Worm (Caenorhabditis elegans) whole organism, late embryonic: ENCODE results near the gene cho-1.

Experiments used
- C38D4.7 ChIP-seq: fragments of 200-800 bp; sonication (Bioruptor generic); optimal IDR thresholded peaks from 2 replicates; lab custom pipeline; 2018; ENCODE audit warnings: mild to moderate bottlenecking, missing genetic modification characterization, moderate library complexity, missing compliant biosample characterization
- F13H6.1 ChIP-seq: sonication (generic microtip); optimal IDR thresholded peaks from 2 replicates; lab custom pipeline; 2016; ENCODE audit warnings: missing genetic modification characterization, missing compliant biosample characterization
- K02D7.2 ChIP-seq: sonication (generic microtip); optimal IDR thresholded peaks from 2 replicates; lab custom pipeline; 2017; ENCODE audit warnings: mild to moderate bottlenecking, missing genetic modification characterization, missing compliant biosample characterization
- K09A11.1 ChIP-seq: sonication (generic microtip); optimal IDR thresholded peaks from 2 replicates; lab custom pipeline; 2017; ENCODE audit warnings: antibody characterized with exemption, mild to moderate bottlenecking, missing genetic modification characterization, missing compliant biosample characterization; ENCODE audit not compliant: insufficient read depth
- Y22D7AL.16 ChIP-seq: sonication (generic microtip); optimal IDR thresholded peaks from 2 replicates; lab custom pipeline; 2016; ENCODE audit warnings: missing genetic modification characterization, missing compliant biosample characterization
- ceh-14 ChIP-seq: sonication (generic microtip); optimal IDR thresholded peaks from 2 replicates; lab custom pipeline; 2016; ENCODE audit warnings: missing genotype, missing genetic modification characterization, missing compliant biosample characterization
- ceh-18 ChIP-seq: sonication (generic microtip); optimal IDR thresholded peaks from 2 replicates; lab custom pipeline; 2016; ENCODE audit warnings: missing genetic modification characterization, missing compliant biosample characterization
- ceh-24 ChIP-seq: sonication (generic microtip); optimal IDR thresholded peaks from 2 replicates; lab custom pipeline; 2016; ENCODE audit warnings: mild to moderate bottlenecking, missing genetic modification characterization, missing compliant biosample characterization
- ceh-31 ChIP-seq: sonication (generic microtip); optimal IDR thresholded peaks from 2 replicates; lab custom pipeline; 2016; ENCODE audit warnings: missing genetic modification characterization, missing compliant biosample characterization
- ceh-48 ChIP-seq: sonication (generic microtip); optimal IDR thresholded peaks from 2 replicates; lab custom pipeline; 2016; ENCODE audit warnings: missing genetic modification characterization, inconsistent platforms, missing compliant biosample characterization
- ceh-6 ChIP-seq: fragments of 200-800 bp; sonication (Bioruptor generic); optimal IDR thresholded peaks from 2 replicates; lab custom pipeline; 2018; ENCODE audit warnings: mild to moderate bottlenecking, missing genetic modification characterization, missing compliant biosample characterization
- che-1 ChIP-seq: sonication (generic microtip); optimal IDR thresholded peaks from 2 replicates; lab custom pipeline; 2016; ENCODE audit warnings: mild to moderate bottlenecking, missing genetic modification characterization, missing compliant biosample characterization
- elt-2 ChIP-seq: sonication (generic microtip); optimal IDR thresholded peaks from 2 replicates; lab custom pipeline; 2016; ENCODE audit warnings: missing genetic modification reagents, missing genetic modification characterization, missing compliant biosample characterization
- eyg-1 ChIP-seq: sonication (generic microtip); optimal IDR thresholded peaks from 2 replicates; lab custom pipeline; 2016; ENCODE audit warnings: missing genotype, missing genetic modification characterization, missing compliant biosample characterization
- fax-1 ChIP-seq: sonication (generic microtip); optimal IDR thresholded peaks from 2 replicates; lab custom pipeline; 2016; ENCODE audit warnings: missing genotype, missing genetic modification characterization, missing compliant biosample characterization
- fkh-10 ChIP-seq: fragments of 150-350 bp; optimal IDR thresholded peaks from 2 replicates; lab custom pipeline; 2014; ENCODE audit warnings: missing biosample characterization, missing genetic modification reagents, missing genetic modification characterization
- gmeb-2 ChIP-seq: sonication (generic microtip); optimal IDR thresholded peaks from 2 replicates; lab custom pipeline; 2016; ENCODE audit warnings: missing genetic modification characterization, inconsistent platforms, missing compliant biosample characterization
- hlh-13 ChIP-seq: fragments of 200-800 bp; sonication (Bioruptor generic); optimal IDR thresholded peaks from 2 replicates; lab custom pipeline; 2018; ENCODE audit warnings: mild to moderate bottlenecking, missing genetic modification characterization, missing compliant biosample characterization
- hlh-30 ChIP-seq: sonication (generic microtip); optimal IDR thresholded peaks from 2 replicates; lab custom pipeline; 2017; ENCODE audit warnings: antibody characterized with exemption, missing genetic modification characterization, missing compliant biosample characterization; ENCODE audit not compliant: insufficient read depth
- lim-6 ChIP-seq: sonication (generic microtip); optimal IDR thresholded peaks from 2 replicates; lab custom pipeline; 2016; ENCODE audit warnings: missing genetic modification characterization, missing compliant biosample characterization
- lin-11 ChIP-seq: fragments of 200-800 bp; sonication (Bioruptor generic); optimal IDR thresholded peaks from 2 replicates; lab custom pipeline; 2018; ENCODE audit warnings: mild to moderate bottlenecking, missing genetic modification characterization, missing compliant biosample characterization
- mec-3 ChIP-seq: sonication (generic microtip); optimal IDR thresholded peaks from 2 replicates; lab custom pipeline; 2016; ENCODE audit warnings: borderline replicate concordance, missing genetic modification characterization, missing compliant biosample characterization
- nfya-1 ChIP-seq: sonication (generic microtip); optimal IDR thresholded peaks from 2 replicates; lab custom pipeline; 2017; ENCODE audit warnings: missing genetic modification characterization, mild to moderate bottlenecking, missing compliant biosample characterization, antibody characterized with exemption, moderate library complexity
- odd-2 ChIP-seq: sonication (generic microtip); optimal IDR thresholded peaks from 2 replicates; lab custom pipeline; 2017; ENCODE audit warnings: antibody characterized with exemption, mild to moderate bottlenecking, missing genetic modification characterization, missing compliant biosample characterization
- pag-3 ChIP-seq: sonication (generic microtip); optimal IDR thresholded peaks from 2 replicates; lab custom pipeline; 2016; ENCODE audit warnings: missing compliant biosample characterization, missing genetic modification characterization, borderline replicate concordance
- pax-1 ChIP-seq: fragments of 150-350 bp; optimal IDR thresholded peaks from 2 replicates; lab custom pipeline; 2014; ENCODE audit warnings: missing biosample characterization, missing genetic modification characterization
- ref-2 ChIP-seq: sonication (generic microtip); optimal IDR thresholded peaks from 2 replicates; lab custom pipeline; 2016; ENCODE audit warnings: missing genetic modification characterization, missing compliant biosample characterization
- rnt-1 ChIP-seq: sonication (generic microtip); optimal IDR thresholded peaks from 2 replicates; lab custom pipeline; 2016; ENCODE audit warnings: missing genetic modification characterization, missing compliant biosample characterization
- sox-2 ChIP-seq: fragments of 200-800 bp; sonication (Bioruptor generic); IDR thresholded peaks from 2 replicates; pipeline ENCODE4 v1.3.6; 2022; ENCODE audit warnings: missing genetic modification reagents, missing genetic modification characterization, missing compliant biosample characterization
- tbx-7 ChIP-seq: sonication (generic microtip); optimal IDR thresholded peaks from 2 replicates; lab custom pipeline; 2016; ENCODE audit warnings: missing genotype, missing genetic modification characterization, missing compliant biosample characterization
- ttx-3 ChIP-seq: sonication (generic microtip); optimal IDR thresholded peaks from 2 replicates; lab custom pipeline; 2016; ENCODE audit warnings: missing genetic modification reagents, missing genetic modification characterization, missing compliant biosample characterization
- unc-3 ChIP-seq, 2 experiments: fragments of 200-800 bp in 1 of 2; sonication (Bioruptor generic) in 1 of 2; sonication (generic microtip) in 1 of 2; conservative IDR thresholded peaks in 1 of 2; optimal IDR thresholded peaks in 1 of 2; 2 replicates each; pipeline versions ENCODE4 v1.3.6 to Lab custom; 2016 to 2022; ENCODE audit warnings: missing compliant biosample characterization in 2 of 2, missing genetic modification characterization in 2 of 2, missing genetic modification reagents in 1 of 2
- unc-42 ChIP-seq: sonication (generic microtip); optimal IDR thresholded peaks from 2 replicates; lab custom pipeline; 2016; ENCODE audit warnings: missing genotype, missing genetic modification characterization, missing compliant biosample characterization

cho-1 gene

ce11 chrIV:13238943-13239861 is 24.8 kb upstream of the cho-1 start, which contains the start of gene tag-115:
Gene tag-115 (minus strand): TSS chrIV:13239414.
- TF ChIP-seq nfya-1: no peak
- TF ChIP-seq pag-3: no peak
- TF ChIP-seq lim-6 (tag; lab: Kevin White, UChicago): no peak
- no peak for TF ChIP-seq tbx-7
- TF ChIP-seq che-1: no peak
- no peak for TF ChIP-seq eyg-1 (tag; lab: Kevin White, UChicago)
- no peak for TF ChIP-seq ceh-14
- TF ChIP-seq sox-2: no peak
- TF ChIP-seq odd-2 (tag; lab: Kevin White, UChicago): no peak

ce11 chrIV:13236485-13236884 is 22.1 kb upstream of the cho-1 start, which contains the start of gene pwp-1:
Gene pwp-1 (minus strand): TSS chrIV:13236585.
- no peak for TF ChIP-seq fkh-10 (GFP tag; lab: Kevin White, UChicago)
- no peak for TF ChIP-seq unc-3 (GFP tag; conservative IDR thresholded peaks at IDR 0.05; lab: Robert Waterston, UW)
- no peak for TF ChIP-seq unc-3 (tag; optimal IDR thresholded peaks at IDR 0.05; lab: Kevin White, UChicago)
- TF ChIP-seq K09A11.1 (tag; lab: Kevin White, UChicago): no peak
- TF ChIP-seq F13H6.1: no peak
- TF ChIP-seq fax-1 (tag; lab: Kevin White, UChicago): no peak
- no peak for TF ChIP-seq lin-11 (tag; lab: Kevin White, UChicago)
- TF ChIP-seq ceh-18 (tag; lab: Kevin White, UChicago): no peak
- no peak for TF ChIP-seq gmeb-2 (tag; lab: Kevin White, UChicago)
- TF ChIP-seq hlh-13: no peak
- no peak for TF ChIP-seq unc-42 (tag; lab: Kevin White, UChicago)
- no peak for TF ChIP-seq K02D7.2

ce11 chrIV:13231393-13231792 is 17.0 kb upstream of the cho-1 start:
- TF ChIP-seq nfya-1: peak; percentile 47
- no peak for TF ChIP-seq pag-3
- no peak for TF ChIP-seq ceh-48 (tag; lab: Kevin White, UChicago)
- peak; percentile 77 for TF ChIP-seq unc-42 (tag; lab: Kevin White, UChicago)
- TF ChIP-seq Y22D7AL.16 (tag; lab: Kevin White, UChicago): no peak
- TF ChIP-seq K02D7.2: no peak
- no peak for TF ChIP-seq ceh-6
- TF ChIP-seq F13H6.1: no peak

ce11 chrIV:13221657-13222056 is 7.3 kb upstream of the cho-1 start, which contains the start of gene C48D1.5:
Gene C48D1.5 (plus strand): TSS chrIV:13221957.
- no peak for TF ChIP-seq F13H6.1
- TF ChIP-seq ceh-31 (tag; lab: Kevin White, UChicago): no peak
- no peak for TF ChIP-seq Y22D7AL.16 (tag; lab: Kevin White, UChicago)
- peak; percentile 88 for TF ChIP-seq elt-2
- no peak for TF ChIP-seq rnt-1 (tag; lab: Kevin White, UChicago)
- TF ChIP-seq pax-1: no peak

ce11 chrIV:13220594-13220993 is 6.2 kb upstream of the cho-1 start:
- TF ChIP-seq unc-42 (tag; lab: Kevin White, UChicago) (peak; percentile 75), ttx-3 (tag; lab: Kevin White, UChicago) (no peak)

ce11 chrIV:13209566-13209965 is 4.8 kb downstream of the cho-1 start, which contains the start of gene C48D1.9:
Gene C48D1.9 (minus strand): TSS chrIV:13209666.
- TF ChIP-seq pag-3 (no peak), ceh-24 (no peak), ceh-48 (tag; lab: Kevin White, UChicago) (no peak), mec-3 (tag; lab: Kevin White, UChicago) (no peak), fax-1 (tag; lab: Kevin White, UChicago) (no peak), hlh-30 (tag; lab: Kevin White, UChicago) (no peak), odd-2 (tag; lab: Kevin White, UChicago) (no peak), C38D4.7 (GFP tag; lab: Kevin White, UChicago) (no peak), ref-2 (no peak)
- TF ChIP-seq, all 69 proteins: peak for 0
